Fruit fly (Drosophila melanogaster): Measurements from ENCODE around the gene PH4alphaNE1.

The PH4alphaNE1 gene

dm6 chr3R:30525629-30526028, 25.5 kb upstream of the PH4alphaNE1 start (continued):
- TF ChIP-seq BEAF-32 (GFP tag; optimal IDR thresholded peaks at IDR 0.05) (no peak), Dek (tag; optimal IDR thresholded peaks at IDR 0.05) (no peak), bcd (GFP tag; optimal IDR thresholded peaks at IDR 0.05) (no peak)

DNA sequence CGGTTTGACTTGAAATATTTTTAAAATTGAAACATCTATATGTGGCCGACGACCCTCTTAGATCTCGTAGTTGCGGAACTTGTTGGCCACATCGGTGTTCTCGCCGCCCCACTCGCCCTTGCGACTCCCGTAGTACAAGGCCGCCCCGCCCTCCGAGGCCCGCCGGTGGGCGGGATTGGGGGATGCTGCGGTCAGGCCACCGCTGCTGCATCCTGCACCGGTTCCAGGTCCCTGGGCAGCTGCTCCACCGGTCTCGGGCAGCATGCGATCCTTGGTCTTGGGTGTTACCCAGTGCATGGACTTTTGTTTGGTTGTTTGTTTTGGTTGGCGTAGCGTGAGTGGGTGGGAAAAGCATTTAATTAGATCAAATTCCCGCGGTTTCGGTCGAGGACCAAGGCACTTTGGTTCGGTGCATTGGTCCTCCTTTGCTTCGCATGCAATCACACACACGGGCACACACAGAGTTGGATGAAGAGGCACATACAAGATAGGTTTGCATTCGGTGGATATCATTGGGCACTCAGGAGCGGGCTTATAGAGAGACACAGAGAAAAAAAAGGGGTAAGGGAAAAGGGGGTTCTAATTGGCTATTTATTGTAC, 18.2 kb upstream of the PH4alphaNE1 start:
- TF ChIP-seq Hr39 (optimal IDR thresholded peaks at IDR 0.05) (peak; percentile 78), CG7786 (GFP tag; optimal IDR thresholded peaks at IDR 0.05) (no peak), jing (GFP tag; optimal IDR thresholded peaks at IDR 0.05) (no peak), dimm (GFP tag; IDR thresholded peaks at IDR 0.05) (peak; percentile 21; the same call in 1 of the 2 replicates), hbn (GFP tag; IDR thresholded peaks at IDR 0.05; ENCODE audit: partially characterized antibody) (no peak), br (optimal IDR thresholded peaks at IDR 0.05) (no peak), Gsc (GFP tag; IDR thresholded peaks at IDR 0.05) (0 out of 2 replicates have a peak, but pooled peaks have one; percentile 9), Ets65A (GFP tag) (peak; percentile 90)

DNA sequence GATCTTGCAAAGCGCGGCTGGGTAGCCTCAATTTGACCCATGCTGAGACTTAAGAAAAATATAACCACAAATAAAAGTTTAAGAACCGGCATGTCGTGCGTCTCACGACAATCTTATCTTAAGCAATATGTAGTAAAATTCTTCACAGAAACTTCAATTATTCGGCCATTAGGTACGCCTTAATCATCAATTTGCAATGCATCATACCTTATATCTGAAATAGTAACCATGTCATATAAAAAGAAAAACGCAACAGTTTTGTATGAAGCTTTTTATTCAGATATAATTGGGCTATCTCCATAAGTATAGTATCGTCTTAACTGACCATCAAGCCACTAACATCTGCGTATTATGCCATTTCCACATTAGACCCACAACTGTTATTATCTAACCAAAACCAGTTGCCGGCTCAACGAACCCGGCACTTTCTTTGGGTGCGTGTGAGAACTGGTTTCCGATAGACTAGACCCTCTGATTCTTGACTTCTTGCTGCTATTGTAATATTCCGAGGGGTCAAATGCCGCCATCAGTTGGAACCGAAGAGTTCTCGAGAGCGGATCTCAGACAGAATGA, 14.2 kb upstream of the PH4alphaNE1 start, which contains the start of the genes CG31524 and CG9698:
CG31524 (minus strand) TSS at position 101 of the 573 bp plus-strand sequence.
CG9698 (plus strand) TSS at position 523 of the 573 bp plus-strand sequence.
- TF ChIP-seq cg (GFP tag; optimal IDR thresholded peaks at IDR 0.05) (no peak), chn (GFP tag; optimal IDR thresholded peaks at IDR 0.05) (no peak), Hr78 (GFP tag; optimal IDR thresholded peaks at IDR 0.05) (peak in 1 of 2 experiments; percentile 44), MBD-R2 (GFP tag; IDR thresholded peaks at IDR 0.05) (no peak)

dm6 chr3R:30512114-30512513, 12.0 kb upstream of the PH4alphaNE1 start, which contains the start of gene PH4alphaNE2:
PH4alphaNE2 (minus strand) TSS chr3R:30512214.
- no peak for TF ChIP-seq usp (GFP tag; optimal IDR thresholded peaks at IDR 0.05)
- no peak for TF ChIP-seq CG1602 (GFP tag; optimal IDR thresholded peaks at IDR 0.05)
- no peak for TF ChIP-seq CG34422 (GFP tag; IDR thresholded peaks at IDR 0.05)
- TF ChIP-seq CG12219 (GFP tag; optimal IDR thresholded peaks at IDR 0.05) = no peak

dm6 chr3R:30507723-30508122, 7.6 kb upstream of the PH4alphaNE1 start, which contains the start of gene CG34041:
CG34041 (plus strand) TSS chr3R:30508023.
- TF ChIP-seq dati (GFP tag; IDR thresholded peaks at IDR 0.05) = no peak
- TF ChIP-seq Abd-B (GFP tag; optimal IDR thresholded peaks at IDR 0.05) = no peak
- no peak for TF ChIP-seq CG3726 (GFP tag; IDR thresholded peaks at IDR 0.05)
- TF ChIP-seq Ptx1 (GFP tag; IDR thresholded peaks at IDR 0.05) = no peak
- TF ChIP-seq CG17359 (tag; optimal IDR thresholded peaks at IDR 0.05) = no peak
- no peak for TF ChIP-seq sna (GFP tag; IDR thresholded peaks at IDR 0.05; ENCODE audit: partially characterized antibody)
- TF ChIP-seq knrl (GFP tag; IDR thresholded peaks at IDR 0.05; ENCODE audit: partially characterized antibody) = no peak
- no peak for TF ChIP-seq CG14965 (GFP tag; optimal IDR thresholded peaks at IDR 0.05; ENCODE audit: borderline replicate concordance)
- TF ChIP-seq fd64A (GFP tag; optimal IDR thresholded peaks at IDR 0.05) = no peak
- TF ChIP-seq Hr3 (GFP tag; optimal IDR thresholded peaks at IDR 0.05) = no peak
- TF ChIP-seq Atf6 (GFP tag; IDR thresholded peaks at IDR 0.05) = no peak
- TF ChIP-seq CG12744 (GFP tag; optimal IDR thresholded peaks at IDR 0.05) = no peak
- TF ChIP-seq az2 (GFP tag; optimal IDR thresholded peaks at IDR 0.05) = no peak
- no peak for TF ChIP-seq CG6765 (GFP tag; optimal IDR thresholded peaks at IDR 0.05)
- no peak for TF ChIP-seq sob (GFP tag; IDR thresholded peaks at IDR 0.05)
- no peak for TF ChIP-seq CG13894 (tag; optimal IDR thresholded peaks at IDR 0.05)
- no peak for TF ChIP-seq CG15514 (GFP tag; optimal IDR thresholded peaks at IDR 0.05)
